Worm (Caenorhabditis elegans) whole organism, L3 larva: Measurements from ENCODE around the gene K10B4.3.

Experiments
- elt-2 ChIP-seq: sonication (generic microtip); optimal IDR thresholded peaks from 2 replicates; lab custom pipeline; 2016; ENCODE audit warnings: missing genetic modification reagents, mild to moderate bottlenecking, missing genetic modification characterization, missing compliant biosample characterization
- fkh-10 ChIP-seq: sonication (generic microtip); optimal IDR thresholded peaks from 2 replicates; lab custom pipeline; 2017; ENCODE audit warnings: missing biosample characterization, missing genetic modification reagents, missing genetic modification characterization
- jun-1 ChIP-seq: fragments of 150-350 bp; optimal IDR thresholded peaks from 2 replicates; lab custom pipeline; 2014; ENCODE audit warnings: missing biosample characterization, missing genetic modification reagents, missing genetic modification characterization
- lin-15B ChIP-seq: fragments of 150-350 bp; optimal IDR thresholded peaks from 2 replicates; lab custom pipeline; 2014; ENCODE audit warnings: missing biosample characterization, missing genetic modification characterization
- lsy-12 ChIP-seq: sonication (generic microtip); optimal IDR thresholded peaks from 2 replicates; lab custom pipeline; 2016; ENCODE audit warnings: mild to moderate bottlenecking, missing genetic modification characterization, missing compliant biosample characterization
- mdl-1 ChIP-seq: fragments of 150-350 bp; optimal IDR thresholded peaks from 2 replicates; lab custom pipeline; 2014; ENCODE audit warnings: missing biosample characterization, missing genetic modification characterization
- nfya-1 ChIP-seq: sonication (generic microtip); optimal IDR thresholded peaks from 2 replicates; lab custom pipeline; 2017; ENCODE audit warnings: missing genetic modification characterization, mild to moderate bottlenecking, missing compliant biosample characterization, antibody characterized with exemption, moderate library complexity; ENCODE audit not compliant: insufficient read depth
- nhr-237 ChIP-seq: fragments of 150-350 bp; optimal IDR thresholded peaks from 2 replicates; lab custom pipeline; 2014; ENCODE audit warnings: missing biosample characterization, missing genetic modification characterization
- nhr-43 ChIP-seq: sonication (generic microtip); optimal IDR thresholded peaks from 2 replicates; lab custom pipeline; 2016; ENCODE audit warnings: mild to moderate bottlenecking, missing genetic modification characterization, missing compliant biosample characterization; ENCODE audit not compliant: poor library complexity, severe bottlenecking
- unc-39 ChIP-seq: sonication (generic microtip); optimal IDR thresholded peaks from 4 replicates; lab custom pipeline; 2017; ENCODE audit warnings: missing biosample characterization, missing genetic modification characterization
- unc-62 ChIP-seq: fragments of 150-350 bp; sonication (generic microtip); optimal IDR thresholded peaks from 4 replicates; lab custom pipeline; 2014; ENCODE audit warnings: missing biosample characterization, missing genetic modification reagents, missing genetic modification characterization
- ztf-4 ChIP-seq: fragments of 150-350 bp; optimal IDR thresholded peaks from 2 replicates; lab custom pipeline; 2014; ENCODE audit warnings: missing biosample characterization, missing genetic modification characterization

DNA sequence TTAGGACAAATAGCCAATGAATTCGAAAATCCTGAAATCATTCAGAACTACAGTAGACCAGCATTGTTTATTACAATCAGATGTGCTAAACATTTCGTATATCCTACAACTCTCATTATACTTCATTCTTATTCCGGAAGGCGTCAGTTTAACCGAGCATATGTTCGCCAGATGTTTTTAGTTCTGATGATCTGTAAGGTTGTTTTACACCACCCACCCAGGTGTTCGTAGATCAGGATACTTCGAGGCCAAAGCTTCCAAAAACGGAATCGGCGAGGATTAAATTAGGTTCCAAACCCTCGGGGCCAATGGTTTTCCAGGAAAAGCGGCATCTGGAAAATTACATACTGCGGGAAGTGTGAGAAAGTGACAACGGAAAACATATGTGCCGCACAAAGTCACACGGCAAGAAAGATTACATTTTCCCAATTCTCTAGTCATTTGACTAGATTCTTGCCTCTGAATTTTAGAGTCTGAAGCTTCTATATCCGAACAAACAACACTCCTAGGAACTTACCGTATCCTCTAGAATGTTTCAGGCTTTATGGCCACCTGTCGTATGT, 39.6 kb upstream of the K10B4.3 start:
- no peak for TF ChIP-seq ztf-4 (tag; lab: Kevin White, UChicago)
- no peak for TF ChIP-seq fkh-10 (GFP tag; lab: Kevin White, UChicago)
- no peak for TF ChIP-seq nhr-237 (tag; lab: Kevin White, UChicago)
- no peak for TF ChIP-seq lin-15B
- TF ChIP-seq lsy-12 (tag; lab: Kevin White, UChicago) = no peak
- no peak for TF ChIP-seq nfya-1 (tag; lab: Kevin White, UChicago)
- TF ChIP-seq unc-62 = no peak
- no peak for TF ChIP-seq unc-39 (tag; lab: Kevin White, UChicago)
- no peak for TF ChIP-seq jun-1 (tag; lab: Kevin White, UChicago)
- no peak for TF ChIP-seq mdl-1 (tag; lab: Kevin White, UChicago)
- TF ChIP-seq nhr-43 (tag; lab: Kevin White, UChicago) = no peak
- TF ChIP-seq elt-2 = no peak
